Worm (Caenorhabditis elegans) whole organism, L4 larva: ENCODE results near the gene K09C4.2.

Experiments
- F26F4.8 ChIP-seq: fragments of 200-800 bp; sonication (Bioruptor generic); conservative IDR thresholded peaks from 2 replicates; pipeline ENCODE4 v1.3.6; 2022; ENCODE audit warnings: missing genetic modification characterization, missing compliant biosample characterization
- F44E2.7 ChIP-seq: fragments of 200-800 bp; sonication (Bioruptor generic); IDR thresholded peaks from 2 replicates; pipeline ENCODE4 v2.1.2; 2022; ENCODE audit warnings: missing genetic modification characterization, missing compliant biosample characterization
- R02D3.7 ChIP-seq: fragments of 150-350 bp; sonication (generic microtip); optimal IDR thresholded peaks from 3 replicates; lab custom pipeline; 2014; ENCODE audit warnings: missing biosample characterization, missing genetic modification characterization
- T20F7.1 ChIP-seq: fragments of 200-800 bp; sonication (Bioruptor generic); optimal IDR thresholded peaks from 2 replicates; lab custom pipeline; 2018; ENCODE audit warnings: mild to moderate bottlenecking, missing genetic modification characterization, missing compliant biosample characterization
- Y105C5A.15 ChIP-seq: fragments of 200-800 bp; sonication (Bioruptor generic); IDR thresholded peaks from 2 replicates; pipeline ENCODE4 v1.3.6; 2022; ENCODE audit warnings: missing genetic modification characterization, missing compliant biosample characterization
- ZK337.2 ChIP-seq: fragments of 200-800 bp; sonication (Bioruptor generic); IDR thresholded peaks from 2 replicates; pipeline ENCODE4 v1.3.6; 2022; ENCODE audit warnings: missing genetic modification reagents, missing genetic modification characterization, missing compliant biosample characterization
- ama-1 ChIP-seq: fragments of 150-350 bp; optimal IDR thresholded peaks from 2 replicates; lab custom pipeline; 2014; ENCODE audit warnings: inconsistent platforms, mixed read lengths
- ceh-20 ChIP-seq: fragments of 200-800 bp; sonication (Bioruptor generic); IDR thresholded peaks from 2 replicates; pipeline ENCODE4 v1.3.6; 2022; ENCODE audit warnings: missing genetic modification reagents, missing genetic modification characterization, missing compliant biosample characterization
- ceh-28 ChIP-seq: fragments of 150-350 bp; optimal IDR thresholded peaks from 2 replicates; lab custom pipeline; 2014; ENCODE audit warnings: missing biosample characterization, missing genetic modification reagents, missing genetic modification characterization
- ces-1 ChIP-seq: fragments of 150-350 bp; sonication (generic microtip); optimal IDR thresholded peaks from 4 replicates; lab custom pipeline; 2014; ENCODE audit warnings: missing biosample characterization, missing genetic modification reagents, missing genetic modification characterization
- daf-16 ChIP-seq, 3 experiments: sonication (generic microtip); optimal IDR thresholded peaks; 2 replicates each; lab custom pipeline; 2016 to 2017; ENCODE audit warnings: missing genetic modification characterization in 3 of 3, missing genetic modification reagents in 3 of 3, mild to moderate bottlenecking in 2 of 3, missing compliant biosample characterization in 2 of 3, missing biosample characterization in 1 of 3, moderate library complexity in 1 of 3
- daf-8 ChIP-seq: fragments of 200-800 bp; sonication (Bioruptor generic); IDR thresholded peaks from 2 replicates; pipeline ENCODE4 v1.3.6; 2022; ENCODE audit warnings: missing genetic modification characterization, missing compliant biosample characterization
- dmd-6 ChIP-seq: fragments of 200-800 bp; sonication (Bioruptor generic); IDR thresholded peaks from 2 replicates; pipeline ENCODE4 v1.3.6; 2022; ENCODE audit warnings: missing genetic modification reagents, missing genetic modification characterization, missing compliant biosample characterization
- duxl-1 ChIP-seq: sonication (generic microtip); optimal IDR thresholded peaks from 2 replicates; lab custom pipeline; 2016; ENCODE audit warnings: mild to moderate bottlenecking, missing genetic modification characterization, moderate library complexity, missing compliant biosample characterization; ENCODE audit not compliant: poor library complexity
- egl-43 ChIP-seq: fragments of 200-800 bp; sonication (Bioruptor generic); IDR thresholded peaks from 2 replicates; pipeline ENCODE4 v1.3.6; 2022; ENCODE audit warnings: missing genetic modification reagents, missing genetic modification characterization, missing compliant biosample characterization
- fos-1 ChIP-seq: fragments of 150-350 bp; optimal IDR thresholded peaks from 2 replicates; lab custom pipeline; 2014; ENCODE audit warnings: missing biosample characterization, missing genetic modification characterization
- gei-8 ChIP-seq: fragments of 200-800 bp; sonication (Bioruptor generic); optimal IDR thresholded peaks from 2 replicates; lab custom pipeline; 2018; ENCODE audit warnings: mild to moderate bottlenecking, missing genetic modification characterization, missing compliant biosample characterization
- hlh-30 ChIP-seq: sonication (generic microtip); optimal IDR thresholded peaks from 2 replicates; lab custom pipeline; 2017; ENCODE audit warnings: antibody characterized with exemption, mild to moderate bottlenecking, missing genetic modification characterization, missing compliant biosample characterization; ENCODE audit not compliant: insufficient read depth
- lin-1 ChIP-seq: fragments of 200-800 bp; sonication (Bioruptor generic); IDR thresholded peaks from 2 replicates; pipeline ENCODE4 v1.3.6; 2022; ENCODE audit warnings: missing genetic modification reagents, missing genetic modification characterization, missing compliant biosample characterization
- lin-15B ChIP-seq: fragments of 150-350 bp; sonication (generic microtip); optimal IDR thresholded peaks from 3 replicates; lab custom pipeline; 2014; ENCODE audit warnings: missing biosample characterization, missing genetic modification characterization
- lin-29 ChIP-seq: fragments of 200-800 bp; sonication (Bioruptor generic); IDR thresholded peaks from 2 replicates; pipeline ENCODE4 v1.3.6; 2022; ENCODE audit warnings: missing genetic modification reagents, missing genetic modification characterization, missing compliant biosample characterization
- lsy-2 ChIP-seq, 2 experiments: fragments of 150-350 bp in 1 of 2; sonication (generic microtip) in 1 of 2; optimal IDR thresholded peaks; 2 replicates each; lab custom pipeline; 2014 to 2017; ENCODE audit warnings: missing biosample characterization in 2 of 2, missing genetic modification characterization in 2 of 2
- madf-5 ChIP-seq, 2 experiments: fragments of 200-800 bp; sonication (Bioruptor generic); IDR thresholded peaks; 2 replicates each; pipeline ENCODE4 v1.3.6; 2022; ENCODE audit warnings: missing compliant biosample characterization in 2 of 2, missing genetic modification characterization in 2 of 2
- madf-9 ChIP-seq: fragments of 200-800 bp; sonication (Bioruptor generic); conservative IDR thresholded peaks from 2 replicates; pipeline ENCODE4 v1.3.6; 2022; ENCODE audit warnings: missing genetic modification reagents, missing genetic modification characterization, missing compliant biosample characterization
- mep-1 ChIP-seq: fragments of 150-350 bp; sonication (generic microtip); optimal IDR thresholded peaks from 3 replicates; lab custom pipeline; 2014; ENCODE audit warnings: missing biosample characterization, missing genetic modification characterization
- mxl-3 ChIP-seq: fragments of 200-800 bp; sonication (Bioruptor generic); optimal IDR thresholded peaks from 2 replicates; lab custom pipeline; 2018; ENCODE audit warnings: mild to moderate bottlenecking, missing genetic modification characterization, missing compliant biosample characterization
- nhr-102 ChIP-seq: sonication (generic microtip); optimal IDR thresholded peaks from 2 replicates; lab custom pipeline; 2016; ENCODE audit warnings: mild to moderate bottlenecking, missing genetic modification characterization, moderate library complexity, missing compliant biosample characterization
- nhr-11 ChIP-seq: fragments of 150-350 bp; optimal IDR thresholded peaks from 2 replicates; lab custom pipeline; 2014; ENCODE audit warnings: missing biosample characterization, missing genetic modification characterization
- nhr-28 ChIP-seq: fragments of 150-350 bp; optimal IDR thresholded peaks from 2 replicates; lab custom pipeline; 2014; ENCODE audit warnings: missing biosample characterization, missing genetic modification characterization
- nhr-42 ChIP-seq: fragments of 200-800 bp; sonication (Bioruptor generic); IDR thresholded peaks from 2 replicates; pipeline ENCODE4 v1.3.6; 2022; ENCODE audit warnings: missing genetic modification characterization, missing compliant biosample characterization
- php-3 ChIP-seq: fragments of 200-800 bp; sonication (Bioruptor generic); IDR thresholded peaks from 2 replicates; pipeline ENCODE4 v1.3.6; 2022; ENCODE audit warnings: missing genetic modification reagents, missing genetic modification characterization, missing compliant biosample characterization
- rbr-2 ChIP-seq: sonication (generic microtip); optimal IDR thresholded peaks from 2 replicates; lab custom pipeline; 2016; ENCODE audit warnings: missing genotype, missing genetic modification characterization, missing compliant biosample characterization
- snpc-1.2 ChIP-seq: fragments of 200-800 bp; sonication (Bioruptor generic); IDR thresholded peaks from 2 replicates; pipeline ENCODE4 v1.3.6; 2022; ENCODE audit warnings: missing genetic modification reagents, missing genetic modification characterization, missing compliant biosample characterization
- snpc-4 ChIP-seq: fragments of 150-350 bp; optimal IDR thresholded peaks from 2 replicates; lab custom pipeline; 2014; ENCODE audit warnings: missing biosample characterization, missing genetic modification characterization
- spr-1 ChIP-seq: sonication (generic microtip); optimal IDR thresholded peaks from 2 replicates; lab custom pipeline; 2016; ENCODE audit warnings: mild to moderate bottlenecking, missing genetic modification characterization, missing compliant biosample characterization
- tra-1 ChIP-seq: fragments of 200-800 bp; sonication (Bioruptor generic); IDR thresholded peaks from 2 replicates; pipeline ENCODE4 v1.3.6; 2022; ENCODE audit warnings: missing genetic modification reagents, missing genetic modification characterization, missing compliant biosample characterization
- unc-62 ChIP-seq, 3 experiments: fragments of 150-350 bp in 1 of 3; sonication (generic microtip); optimal IDR thresholded peaks in 2 of 3; peaks in 1 of 3; 1 replicate in 1 of 3; 2 replicates in 2 of 3; lab custom pipeline; 2014 to 2017; ENCODE audit warnings: missing biosample characterization in 3 of 3, missing genetic modification characterization in 3 of 3, missing genetic modification reagents in 3 of 3, missing genotype in 1 of 3
- zag-1 ChIP-seq: fragments of 150-350 bp; optimal IDR thresholded peaks from 2 replicates; lab custom pipeline; 2014; ENCODE audit warnings: missing biosample characterization, missing genetic modification characterization
- zip-2 ChIP-seq: fragments of 150-350 bp; optimal IDR thresholded peaks from 2 replicates; lab custom pipeline; 2014; ENCODE audit warnings: missing biosample characterization, missing genetic modification characterization
- ztf-11 ChIP-seq: fragments of 150-350 bp; optimal IDR thresholded peaks from 2 replicates; lab custom pipeline; 2014; ENCODE audit warnings: missing biosample characterization, missing genetic modification characterization

Gene K09C4.2

ce11 chrX:3260509-3260908 is 35.8 kb upstream of the K09C4.2 start, which contains the start of gene lbp-2:
Gene lbp-2, plus strand, starts transcription at chrX:3260610.
- TF ChIP-seq snpc-1.2 (GFP tag; lab: Robert Waterston, UW) (no peak), spr-1 (no peak), tra-1 (GFP tag; lab: Robert Waterston, UW) (no peak), daf-16 (GFP tag; optimal IDR thresholded peaks at IDR 0.05; lab: Kevin White, UChicago) (peak in 1 of 2 experiments; percentile 76), daf-16 (tag; optimal IDR thresholded peaks at IDR 0.05; lab: Kevin White, UChicago) (no peak), nhr-28 (no peak), lin-29 (GFP tag; lab: Robert Waterston, UW) (no peak)

- TF ChIP-seq madf-9 (GFP tag; lab: Robert Waterston, UW) (no peak), lin-15B (no peak), egl-43 (no peak), php-3 (GFP tag; lab: Robert Waterston, UW) (no peak), R02D3.7 (tag; lab: Kevin White, UChicago) (no peak), dmd-6 (GFP tag; lab: Robert Waterston, UW) (no peak), ceh-28 (no peak), unc-62 (GFP tag; optimal IDR thresholded peaks at IDR 0.05 in 1 of 2; lab: Kevin White, UChicago) (peak in 1 of 2 experiments; percentile 34), unc-62 (tag; optimal IDR thresholded peaks at IDR 0.05; lab: Kevin White, UChicago) (no peak), ZK337.2 (GFP tag; lab: Robert Waterston, UW) (no peak)
These were observed 33.7 kb upstream of the K09C4.2 start, which contains the start of gene fbxb-71 for ce11 chrX:3262600-3262999. Gene fbxb-71, plus strand, starts transcription at chrX:3262900.

- TF ChIP-seq lin-1 (no peak), madf-5 (GFP tag; IDR thresholded peaks at IDR 0.05; lab: Robert Waterston, UW) (no peak), spr-1 (no peak), egl-43 (no peak), ztf-11 (tag; lab: Kevin White, UChicago) (no peak), snpc-1.2 (GFP tag; lab: Robert Waterston, UW) (no peak), hlh-30 (tag; lab: Kevin White, UChicago) (no peak), F44E2.7 (GFP tag; lab: Robert Waterston, UW) (no peak), ZK337.2 (GFP tag; lab: Robert Waterston, UW) (no peak), fos-1 (tag; lab: Kevin White, UChicago) (no peak), mep-1 (no peak), nhr-11 (tag; lab: Kevin White, UChicago) (no peak), duxl-1 (tag; lab: Kevin White, UChicago) (no peak), gei-8 (GFP tag; lab: Kevin White, UChicago) (no peak)
These were observed 25.5 kb upstream of the K09C4.2 start, which contains the start of gene sul-1 for ce11 chrX:3270806-3271205. Gene sul-1, minus strand, starts transcription at chrX:3270906.

- TF ChIP-seq lsy-2 (tag; optimal IDR thresholded peaks at IDR 0.05; lab: Kevin White, UChicago) = no peak
- no peak for TF ChIP-seq snpc-4
- no peak for TF ChIP-seq ama-1 (lab: Kevin White, UChicago)
- TF ChIP-seq ceh-20 (GFP tag; lab: Robert Waterston, UW) = no peak
- TF ChIP-seq nhr-42 = no peak
- TF ChIP-seq mep-1 = no peak
- TF ChIP-seq rbr-2 (tag; lab: Kevin White, UChicago) = no peak
- TF ChIP-seq ces-1 (GFP tag; lab: Kevin White, UChicago) = no peak
- no peak for TF ChIP-seq Y105C5A.15 (GFP tag; lab: Robert Waterston, UW)
- TF ChIP-seq daf-8 (GFP tag; lab: Robert Waterston, UW) = no peak
- no peak for TF ChIP-seq zag-1 (tag; lab: Kevin White, UChicago)
- TF ChIP-seq daf-16 (GFP tag; optimal IDR thresholded peaks at IDR 0.05; lab: Kevin White, UChicago) = no peak
- TF ChIP-seq daf-16 (tag; optimal IDR thresholded peaks at IDR 0.05; lab: Kevin White, UChicago) = no peak
- TF ChIP-seq zip-2 = no peak
- TF ChIP-seq T20F7.1 (GFP tag; lab: Kevin White, UChicago) = no peak
- TF ChIP-seq F26F4.8 (GFP tag; lab: Robert Waterston, UW) = no peak
- TF ChIP-seq nhr-102 (tag; lab: Kevin White, UChicago) = no peak
- no peak for TF ChIP-seq mxl-3 (GFP tag; lab: Kevin White, UChicago)
These were observed 24.6 kb upstream of the K09C4.2 start, which contains the start of gene K09C4.9 for ce11 chrX:3271673-3272072. Gene K09C4.9, minus strand, starts transcription at chrX:3271773.
